Fruit fly (Drosophila melanogaster): ENCODE measurements around the gene Sarm.

The Sarm gene

dm6 chr3L:8029194-8029747, 34.4 kb upstream of the Sarm start (continued):
- peak; percentile 65; the same call in 2 of the 3 replicates for TF ChIP-seq ci (GFP tag; IDR thresholded peaks at IDR 0.05)
- no peak for TF ChIP-seq ara (GFP tag; IDR thresholded peaks at IDR 0.05)
- no peak for TF ChIP-seq z (GFP tag; IDR thresholded peaks at IDR 0.05)
- no peak for TF ChIP-seq hkb (optimal IDR thresholded peaks at IDR 0.05)
- TF ChIP-seq hkb (GFP tag; IDR thresholded peaks at IDR 0.05), result peak; percentile 51; the same call in 1 of the 2 replicates
- TF ChIP-seq CG7372 (GFP tag; IDR thresholded peaks at IDR 0.05), result no peak
- TF ChIP-seq Oaz (GFP tag; IDR thresholded peaks at IDR 0.05), result no peak
- TF ChIP-seq CG16863 (GFP tag; optimal IDR thresholded peaks at IDR 0.05), result no peak
- peak; percentile 31 for TF ChIP-seq CG18262 (tag; optimal IDR thresholded peaks at IDR 0.05)
- TF ChIP-seq Spps (tag; optimal IDR thresholded peaks at IDR 0.05), result no peak
- TF ChIP-seq zen2 (GFP tag; IDR thresholded peaks at IDR 0.05; ENCODE audit: partially characterized antibody), result no peak
- TF ChIP-seq sens (GFP tag), result peak; percentile 95
- peak; percentile 68 for TF ChIP-seq CG17359 (tag; optimal IDR thresholded peaks at IDR 0.05)
- TF ChIP-seq Rx (GFP tag; IDR thresholded peaks at IDR 0.05), result peak; percentile 53; the same call in 1 of the 2 replicates
- peak; percentile 62 for TF ChIP-seq lmd (GFP tag; IDR thresholded peaks at IDR 0.05)
- TF ChIP-seq CG8388 (GFP tag; optimal IDR thresholded peaks at IDR 0.05), result no peak
- no peak for TF ChIP-seq ro (GFP tag; IDR thresholded peaks at IDR 0.05)
- no peak for TF ChIP-seq CG10431 (GFP tag; optimal IDR thresholded peaks at IDR 0.05)
- TF ChIP-seq nau (GFP tag; optimal IDR thresholded peaks at IDR 0.05), result peak; percentile 72
- TF ChIP-seq HLHmδ (GFP tag; optimal IDR thresholded peaks at IDR 0.05), result no peak
- TF ChIP-seq klu (GFP tag; IDR thresholded peaks at IDR 0.05), result no peak
- TF ChIP-seq CG10654 (GFP tag; optimal IDR thresholded peaks at IDR 0.05), result peak; percentile 37
- TF ChIP-seq CG13123 (GFP tag; optimal IDR thresholded peaks at IDR 0.05), result no peak
- no peak for TF ChIP-seq her (GFP tag; optimal IDR thresholded peaks at IDR 0.05)
- peak; percentile 11 for TF ChIP-seq CG2120 (GFP tag; optimal IDR thresholded peaks at IDR 0.05)
- TF ChIP-seq CG16779 (GFP tag; IDR thresholded peaks at IDR 0.05), result no peak
- no peak for TF ChIP-seq toy (GFP tag; IDR thresholded peaks at IDR 0.05)
- TF ChIP-seq caup (GFP tag; optimal IDR thresholded peaks at IDR 0.05; ENCODE audit: severe bottlenecking), result no peak
- TF ChIP-seq CG17186 (GFP tag; optimal IDR thresholded peaks at IDR 0.05), result no peak
- TF ChIP-seq CG4282 (GFP tag; optimal IDR thresholded peaks at IDR 0.05), result no peak
- no peak for TF ChIP-seq onecut (GFP tag; IDR thresholded peaks at IDR 0.05)
- no peak for TF ChIP-seq Optix (GFP tag; IDR thresholded peaks at IDR 0.05)
- TF ChIP-seq bbx (GFP tag; IDR thresholded peaks at IDR 0.05; ENCODE audit: partially characterized antibody), result no peak
- TF ChIP-seq CG12942 (GFP tag; optimal IDR thresholded peaks at IDR 0.05), result no peak
- peak; percentile 3 for TF ChIP-seq Chrac-16 (GFP tag; optimal IDR thresholded peaks at IDR 0.05)
- peak; percentile 27 for TF ChIP-seq CG18599 (GFP tag; optimal IDR thresholded peaks at IDR 0.05)
- TF ChIP-seq lov (optimal IDR thresholded peaks at IDR 0.05), result no peak
- TF ChIP-seq lov (GFP tag; IDR thresholded peaks at IDR 0.05), result no peak
- no peak for TF ChIP-seq C15 (GFP tag; IDR thresholded peaks at IDR 0.05)
- TF ChIP-seq CkIIα-i1 (GFP tag; IDR thresholded peaks at IDR 0.05), result no peak
- no peak for TF ChIP-seq ato (GFP tag; IDR thresholded peaks at IDR 0.05; ENCODE audit: partially characterized antibody)
- TF ChIP-seq fd96Cb (tag; optimal IDR thresholded peaks at IDR 0.05), result peak; percentile 40
- TF ChIP-seq ase (GFP tag; IDR thresholded peaks at IDR 0.05), result no peak
- TF ChIP-seq CG7987 (GFP tag; optimal IDR thresholded peaks at IDR 0.05), result no peak
- no peak for TF ChIP-seq wdn (GFP tag; IDR thresholded peaks at IDR 0.05)
- no peak for TF ChIP-seq fru (optimal IDR thresholded peaks at IDR 0.05)
- no peak for TF ChIP-seq tx (GFP tag; optimal IDR thresholded peaks at IDR 0.05)
- no peak for TF ChIP-seq CG15011 (GFP tag; optimal IDR thresholded peaks at IDR 0.05)

All from whole organism, embryonic.